Fruit fly (Drosophila melanogaster): ENCODE data around the gene CG11052.

The CG11052 gene

DNA sequence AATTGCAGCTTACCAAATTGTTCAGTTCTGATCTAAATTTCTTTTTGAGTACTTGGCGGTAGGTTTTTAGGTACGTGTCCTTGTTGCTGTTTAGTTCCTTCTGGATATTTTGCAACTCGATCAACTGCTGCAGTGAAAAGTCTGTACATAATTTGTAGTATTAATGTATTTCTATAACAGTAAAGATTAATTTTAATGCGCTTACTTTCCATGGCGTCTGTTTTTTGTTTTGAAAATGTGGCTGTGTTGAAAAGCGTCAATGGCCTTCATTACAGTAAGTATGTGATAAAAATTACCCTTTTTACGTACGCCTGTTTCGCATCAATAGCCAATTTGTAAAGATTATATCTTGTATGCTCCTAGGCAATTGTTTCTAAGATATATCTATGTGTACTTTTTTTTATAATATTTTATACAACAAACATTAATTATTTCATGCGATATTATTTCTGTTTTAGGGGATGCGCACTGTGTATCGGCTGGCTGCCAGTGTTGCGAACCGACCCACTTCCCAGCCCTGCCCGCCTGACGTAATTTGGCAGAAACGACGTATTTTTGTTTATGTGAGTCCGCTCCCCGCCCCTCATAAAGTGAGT, 7.9 kb downstream of the CG11052 start, which contains the start of the genes Kmn2 and CG2698 (continued):
- TF ChIP-seq CG34406 (GFP tag; optimal IDR thresholded peaks at IDR 0.05), result peak; percentile 96
- peak; percentile 90 to 93 for TF ChIP-seq ss (GFP tag; optimal IDR thresholded peaks at IDR 0.05)
- peak; percentile 90 for TF ChIP-seq fd59A (GFP tag; optimal IDR thresholded peaks at IDR 0.05)
- peak; percentile 95 for TF ChIP-seq cyc (GFP tag; optimal IDR thresholded peaks at IDR 0.05)
- peak; percentile 87 to 91 for TF ChIP-seq salr (GFP tag; optimal IDR thresholded peaks at IDR 0.05)
- TF ChIP-seq achi (GFP tag; optimal IDR thresholded peaks at IDR 0.05), result peak; percentile 96
- peak; percentile 96 for TF ChIP-seq lz (GFP tag; optimal IDR thresholded peaks at IDR 0.05)
- peak; percentile 89 for TF ChIP-seq CG16779 (tag; optimal IDR thresholded peaks at IDR 0.05)

DNA sequence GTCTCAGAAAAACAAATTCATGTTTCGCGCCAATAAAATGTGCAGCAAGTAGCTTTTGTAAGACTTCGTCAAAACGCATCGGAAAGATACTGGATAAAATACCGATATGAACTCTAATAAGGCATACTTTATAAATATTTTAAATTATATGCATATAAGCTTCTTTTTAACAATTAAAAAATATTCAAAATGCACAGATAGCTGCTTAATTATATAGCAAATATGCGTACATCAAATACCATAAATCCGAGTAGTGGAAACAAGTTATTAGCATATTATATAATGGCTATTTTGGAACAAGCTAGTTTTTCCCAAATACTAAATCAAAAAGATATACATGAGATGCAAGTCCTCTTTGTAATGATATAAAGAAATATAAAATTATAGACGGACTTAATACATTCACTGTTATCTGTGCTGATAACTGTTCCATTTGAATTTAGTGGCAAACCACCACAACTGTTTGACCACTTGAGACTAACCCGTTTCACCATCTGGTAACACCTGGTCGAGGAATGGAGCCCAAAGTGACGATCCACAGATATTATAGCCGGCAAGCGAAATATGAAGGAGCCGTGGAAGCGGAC, 9.5 kb downstream of the CG11052 start, which contains the start of gene PIG-H:
Gene PIG-H, plus strand, starts transcription at position 303 of the 587 bp plus-strand sequence.
- TF ChIP-seq CG6808 (GFP tag; optimal IDR thresholded peaks at IDR 0.05) (no peak), Eip78C (GFP tag) (no peak), achi (GFP tag; optimal IDR thresholded peaks at IDR 0.05) (no peak), pdm3 (GFP tag; optimal IDR thresholded peaks at IDR 0.05) (no peak), ss (GFP tag; optimal IDR thresholded peaks at IDR 0.05) (no peak), svp (GFP tag) (no peak), Ets96B (tag; optimal IDR thresholded peaks at IDR 0.05) (no peak), net (GFP tag; optimal IDR thresholded peaks at IDR 0.05) (no peak), esn (GFP tag; optimal IDR thresholded peaks at IDR 0.05) (peak; percentile 16), CG11902 (GFP tag; optimal IDR thresholded peaks at IDR 0.05) (no peak), spab (GFP tag; optimal IDR thresholded peaks at IDR 0.05) (no peak), Hr38 (GFP tag; optimal IDR thresholded peaks at IDR 0.05) (no peak), topi (GFP tag; optimal IDR thresholded peaks at IDR 0.05) (no peak), CG3919 (GFP tag; optimal IDR thresholded peaks at IDR 0.05) (no peak), lz (GFP tag; optimal IDR thresholded peaks at IDR 0.05) (no peak), CG10669 (GFP tag; optimal IDR thresholded peaks at IDR 0.05) (no peak), Hr39 (GFP tag; optimal IDR thresholded peaks at IDR 0.05) (peak; percentile 16), vri (GFP tag; optimal IDR thresholded peaks at IDR 0.05) (peak; percentile 84), OdsH (GFP tag; optimal IDR thresholded peaks at IDR 0.05) (no peak), CG6276 (GFP tag; optimal IDR thresholded peaks at IDR 0.05) (no peak), Ets21C (GFP tag; optimal IDR thresholded peaks at IDR 0.05) (no peak), Met (GFP tag; optimal IDR thresholded peaks at IDR 0.05) (no peak), CG3032 (tag; optimal IDR thresholded peaks at IDR 0.05) (no peak), Eip93F (GFP tag; optimal IDR thresholded peaks at IDR 0.05) (no peak), Sox14 (GFP tag; optimal IDR thresholded peaks at IDR 0.05) (peak; percentile 14), CG16779 (tag; optimal IDR thresholded peaks at IDR 0.05) (no peak), Sox15 (GFP tag; optimal IDR thresholded peaks at IDR 0.05) (no peak), Gug (GFP tag; IDR thresholded peaks at IDR 0.05) (no peak), Eip75B (GFP tag; optimal IDR thresholded peaks at IDR 0.05) (no peak), CG15336 (GFP tag; IDR thresholded peaks at IDR 0.05) (no peak), CG8319 (GFP tag; optimal IDR thresholded peaks at IDR 0.05) (no peak), CG11762 (GFP tag; optimal IDR thresholded peaks at IDR 0.05; ENCODE audit: insufficient read depth) (no peak), CG31627 (GFP tag; optimal IDR thresholded peaks at IDR 0.05) (no peak)

DNA sequence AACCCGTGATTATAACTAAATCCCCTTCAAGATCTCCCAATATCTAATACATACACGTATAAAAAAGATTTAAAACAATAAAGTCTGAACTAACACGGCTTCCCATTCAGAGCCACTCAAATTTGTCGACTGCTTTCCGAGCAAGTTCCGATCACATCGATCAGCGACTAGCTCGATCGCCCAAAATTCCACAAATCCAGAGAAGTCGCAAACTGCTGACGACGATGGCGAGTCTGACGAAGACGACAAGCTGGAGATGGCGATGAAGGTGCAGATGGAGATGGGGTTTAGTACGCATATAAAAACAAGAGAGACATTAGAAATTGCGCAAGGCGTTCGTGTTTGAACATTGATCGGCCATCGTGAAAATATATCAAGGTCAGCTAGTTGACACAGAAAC, 10.3 kb downstream of the CG11052 start:
- no peak for TF ChIP-seq spab (GFP tag; optimal IDR thresholded peaks at IDR 0.05)
- no peak for TF ChIP-seq Eip75B (GFP tag; optimal IDR thresholded peaks at IDR 0.05)
- no peak for TF ChIP-seq Sox102F (GFP tag; optimal IDR thresholded peaks at IDR 0.05)
- TF ChIP-seq salr (GFP tag; optimal IDR thresholded peaks at IDR 0.05), result no peak
- TF ChIP-seq CG16779 (tag; optimal IDR thresholded peaks at IDR 0.05), result no peak
- no peak for TF ChIP-seq CG7368 (GFP tag; optimal IDR thresholded peaks at IDR 0.05)
- no peak for TF ChIP-seq fkh (GFP tag; optimal IDR thresholded peaks at IDR 0.05)
- no peak for TF ChIP-seq vri (GFP tag; optimal IDR thresholded peaks at IDR 0.05)
- no peak for TF ChIP-seq pdm3 (GFP tag; optimal IDR thresholded peaks at IDR 0.05)

Data from whole organism, prepupa.